Worm (Caenorhabditis elegans) whole organism, early embryonic: ENCODE data around the gene chhy-1.

Source experiments
- aly-1 ChIP-seq: sonication (generic microtip); optimal IDR thresholded peaks from 2 replicates; lab custom pipeline; 2016; ENCODE audit warnings: missing genetic modification characterization, missing compliant biosample characterization
- ceh-13 ChIP-seq: fragments of 200-800 bp; sonication (Bioruptor generic); optimal IDR thresholded peaks from 2 replicates; lab custom pipeline; 2018; ENCODE audit warnings: mild to moderate bottlenecking, missing genetic modification characterization, missing compliant biosample characterization
- ceh-36 ChIP-seq: sonication (generic microtip); optimal IDR thresholded peaks from 2 replicates; lab custom pipeline; 2016; ENCODE audit warnings: missing genetic modification characterization, inconsistent platforms, missing compliant biosample characterization
- hmbx-1 ChIP-seq: sonication (generic microtip); optimal IDR thresholded peaks from 2 replicates; lab custom pipeline; 2016; ENCODE audit warnings: mild to moderate bottlenecking, missing genetic modification characterization, missing compliant biosample characterization
- hmg-4 ChIP-seq: fragments of 200-800 bp; sonication (Bioruptor generic); optimal IDR thresholded peaks from 2 replicates; lab custom pipeline; 2018; ENCODE audit warnings: mild to moderate bottlenecking, missing genetic modification characterization, missing compliant biosample characterization
- hnd-1 ChIP-seq: sonication (generic microtip); optimal IDR thresholded peaks from 2 replicates; lab custom pipeline; 2016; ENCODE audit warnings: missing genetic modification characterization, missing compliant biosample characterization
- pes-1 ChIP-seq: fragments of 200-800 bp; sonication (Bioruptor generic); IDR thresholded peaks from 2 replicates; pipeline ENCODE4 v1.3.6; 2022; ENCODE audit warnings: missing genetic modification reagents, missing genetic modification characterization, missing compliant biosample characterization

- no peak for TF ChIP-seq hmg-4 (GFP tag; lab: Kevin White, UChicago)
- no peak for TF ChIP-seq pes-1 (GFP tag; lab: Robert Waterston, UW)
- TF ChIP-seq hnd-1 (tag; lab: Kevin White, UChicago) = no peak
- TF ChIP-seq ceh-36 = no peak
- TF ChIP-seq aly-1 (tag; lab: Kevin White, UChicago) = no peak
- no peak for TF ChIP-seq ceh-13 (GFP tag; lab: Kevin White, UChicago)
- TF ChIP-seq hmbx-1 (tag; lab: Kevin White, UChicago) = no peak
These were observed at the start of gene chhy-1 for ce11 chrII:8617516-8617915.
